Fruit fly (Drosophila melanogaster): ENCODE measurements around the gene Septin2.

Septin2 gene

DNA sequence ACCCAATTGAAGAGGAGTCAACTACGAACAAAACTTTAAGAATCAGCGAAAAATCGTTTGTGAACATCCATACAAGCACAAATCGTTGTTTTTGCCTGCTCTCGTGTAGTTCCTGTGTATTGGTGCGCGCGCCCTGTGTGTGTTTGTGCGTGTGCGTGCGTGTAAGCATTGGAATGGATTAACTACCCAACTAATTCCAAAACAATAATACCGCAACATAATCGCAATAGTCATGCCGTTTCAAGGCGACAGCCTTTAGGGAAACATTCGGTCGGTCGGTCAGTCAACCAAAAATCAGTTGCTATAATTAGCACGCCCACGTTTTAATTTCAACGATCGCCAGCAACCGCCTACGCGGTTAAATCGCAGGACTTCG lies 5.3 kb upstream of the Septin2 start:
- TF ChIP-seq topi (GFP tag; optimal IDR thresholded peaks at IDR 0.05) (no peak), Ets21C (GFP tag; optimal IDR thresholded peaks at IDR 0.05) (no peak), CG11294 (GFP tag; IDR thresholded peaks at IDR 0.05) (no peak), CG8119 (GFP tag; IDR thresholded peaks at IDR 0.05) (0 out of 3 replicates have a peak, but pooled peaks have one; percentile 14), CG6163 (GFP tag; IDR thresholded peaks at IDR 0.05) (no peak), Hr4 (GFP tag; optimal IDR thresholded peaks at IDR 0.05) (no peak), svp (GFP tag) (peak; percentile 62), cyc (GFP tag; optimal IDR thresholded peaks at IDR 0.05) (no peak), pdm3 (GFP tag; optimal IDR thresholded peaks at IDR 0.05) (no peak)

DNA sequence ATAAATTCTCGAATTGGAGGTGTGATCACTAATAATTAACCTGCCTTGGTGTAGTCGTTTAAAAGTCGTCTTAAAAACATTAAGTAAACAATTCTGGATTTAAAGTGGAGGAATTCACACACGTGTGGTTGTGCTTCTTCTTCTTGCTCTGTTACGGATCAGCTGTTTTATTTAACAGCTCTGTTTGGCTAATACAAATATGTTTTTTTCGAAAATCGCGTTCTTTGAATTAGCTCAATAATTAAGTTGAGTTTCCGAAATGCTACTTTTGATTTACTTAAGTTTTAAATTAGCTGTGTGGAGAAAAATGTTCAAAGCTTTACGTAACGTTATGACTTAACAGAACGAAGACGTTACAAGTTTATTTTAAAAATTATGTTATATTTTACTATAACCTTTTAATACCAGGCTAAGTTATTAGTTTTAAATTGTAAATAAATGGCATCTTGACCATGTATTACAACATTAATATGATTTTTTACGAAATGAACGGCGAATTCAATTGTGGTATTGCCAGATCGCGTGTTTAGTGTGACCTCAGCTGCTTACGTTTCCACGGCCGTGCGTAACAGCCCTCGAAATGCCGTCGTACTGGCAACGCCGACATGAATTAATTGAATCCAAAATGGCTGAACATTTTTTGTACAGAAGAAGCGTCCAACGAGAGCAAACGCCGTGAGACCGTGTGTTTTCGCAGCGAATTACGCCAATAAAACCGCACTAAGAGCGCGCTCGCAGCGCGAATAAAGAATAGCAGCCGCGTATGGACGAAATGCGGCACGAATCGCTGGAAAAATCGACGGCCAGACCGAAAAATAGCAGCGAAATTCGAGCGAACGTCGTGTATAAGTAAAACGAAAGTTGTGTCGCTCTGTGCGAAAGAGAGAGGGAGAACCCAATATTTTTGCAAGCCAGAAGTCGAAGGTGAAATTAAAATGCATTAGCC lies 4.6 kb upstream of the Septin2 start, which contains the start of the genes Pus1 and bon:
Pus1 (minus strand) TSS at position 155 of the 946 bp plus-strand sequence.
bon (plus strand) TSS at position 623 of the 946 bp plus-strand sequence.
- peak in 1 of 2 experiments; percentile 6 for TF ChIP-seq ss (GFP tag; optimal IDR thresholded peaks at IDR 0.05)
- no peak for TF ChIP-seq CG4318 (GFP tag; optimal IDR thresholded peaks at IDR 0.05)
- peak; percentile 53 for TF ChIP-seq lz (GFP tag; optimal IDR thresholded peaks at IDR 0.05)
- peak; percentile 33 for TF ChIP-seq CG3032 (tag; optimal IDR thresholded peaks at IDR 0.05)
- no peak for TF ChIP-seq vri (GFP tag; optimal IDR thresholded peaks at IDR 0.05)
- peak; percentile 1 for TF ChIP-seq Eip75B (GFP tag; optimal IDR thresholded peaks at IDR 0.05)
- TF ChIP-seq fkh (GFP tag; optimal IDR thresholded peaks at IDR 0.05) = peak; percentile 57
- TF ChIP-seq CG31627 (GFP tag; optimal IDR thresholded peaks at IDR 0.05) = peak; percentile 30
- TF ChIP-seq esn (GFP tag; optimal IDR thresholded peaks at IDR 0.05) = peak; percentile 36
- peak; percentile 12 for TF ChIP-seq acj6 (GFP tag; optimal IDR thresholded peaks at IDR 0.05)
- TF ChIP-seq Sox102F (GFP tag; optimal IDR thresholded peaks at IDR 0.05) = peak; percentile 24
- TF ChIP-seq CG1621 (tag; optimal IDR thresholded peaks at IDR 0.05) = peak; percentile 58
- peak; percentile 26 for TF ChIP-seq Hr39 (GFP tag; optimal IDR thresholded peaks at IDR 0.05)
- peak; percentile 73 for TF ChIP-seq svp (GFP tag)
- peak; percentile 46 for TF ChIP-seq Blimp-1 (GFP tag; optimal IDR thresholded peaks at IDR 0.05)
- peak; percentile 65 for TF ChIP-seq Eip78C (GFP tag)
- peak; percentile 3 for TF ChIP-seq topi (GFP tag; optimal IDR thresholded peaks at IDR 0.05)
- TF ChIP-seq cyc (GFP tag; optimal IDR thresholded peaks at IDR 0.05) = peak; percentile 27
- no peak for TF ChIP-seq CG34406 (GFP tag; optimal IDR thresholded peaks at IDR 0.05)
- TF ChIP-seq CG3919 (GFP tag; optimal IDR thresholded peaks at IDR 0.05) = peak; percentile 19
- TF ChIP-seq eg (GFP tag; IDR thresholded peaks at IDR 0.05) = 0 out of 3 replicates have a peak, but pooled peaks have one; percentile 14
- TF ChIP-seq CG8119 (GFP tag; IDR thresholded peaks at IDR 0.05) = no peak
- no peak for TF ChIP-seq salr (GFP tag; optimal IDR thresholded peaks at IDR 0.05)
- no peak for TF ChIP-seq Lpt (GFP tag; optimal IDR thresholded peaks at IDR 0.05)
- TF ChIP-seq Smox (GFP tag; optimal IDR thresholded peaks at IDR 0.05) = peak; percentile 16
- peak; percentile 12 for TF ChIP-seq pdm3 (GFP tag; optimal IDR thresholded peaks at IDR 0.05)
- no peak for TF ChIP-seq CG32006 (GFP tag; optimal IDR thresholded peaks at IDR 0.05)
- TF ChIP-seq spab (GFP tag; optimal IDR thresholded peaks at IDR 0.05) = no peak

DNA sequence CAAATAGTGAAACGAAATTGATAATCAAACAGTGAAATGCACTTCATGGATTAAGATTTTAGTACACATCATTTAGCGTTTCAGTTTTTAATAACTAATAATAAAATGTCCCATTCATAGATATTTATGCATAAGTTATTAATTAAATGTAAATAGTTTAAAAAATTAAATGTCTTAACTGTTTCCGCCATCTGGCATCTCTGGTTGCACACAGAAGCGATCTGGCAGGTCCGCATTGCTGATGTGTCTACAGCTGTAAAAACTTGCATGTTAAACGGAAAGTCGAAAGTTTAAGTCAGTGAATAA lies 277 bp upstream of the Septin2 start, which contains the start of gene Srp72:
Srp72 (plus strand) TSS at position 232 of the 306 bp plus-strand sequence.
- TF ChIP-seq topi (GFP tag; optimal IDR thresholded peaks at IDR 0.05) = peak; percentile 45
- no peak for TF ChIP-seq salr (GFP tag; optimal IDR thresholded peaks at IDR 0.05)
- TF ChIP-seq CG10669 (GFP tag; optimal IDR thresholded peaks at IDR 0.05) = peak; percentile 41
- no peak for TF ChIP-seq fd85E (GFP tag; optimal IDR thresholded peaks at IDR 0.05)
- no peak for TF ChIP-seq CG6854 (GFP tag; optimal IDR thresholded peaks at IDR 0.05)
- peak; percentile 54 for TF ChIP-seq CG8319 (GFP tag; optimal IDR thresholded peaks at IDR 0.05)
- peak; percentile 6 for TF ChIP-seq CG6792 (GFP tag; optimal IDR thresholded peaks at IDR 0.05)
- TF ChIP-seq CG3032 (tag; optimal IDR thresholded peaks at IDR 0.05) = peak; percentile 28
- no peak for TF ChIP-seq dac (GFP tag; optimal IDR thresholded peaks at IDR 0.05)
- TF ChIP-seq Ets21C (GFP tag; optimal IDR thresholded peaks at IDR 0.05) = peak; percentile 0
- no peak for TF ChIP-seq net (GFP tag; optimal IDR thresholded peaks at IDR 0.05)
- peak; percentile 58 for TF ChIP-seq acj6 (GFP tag; optimal IDR thresholded peaks at IDR 0.05)
- no peak for TF ChIP-seq CG16779 (tag; optimal IDR thresholded peaks at IDR 0.05)
- no peak for TF ChIP-seq Hr38 (GFP tag; optimal IDR thresholded peaks at IDR 0.05)
- TF ChIP-seq lz (GFP tag; optimal IDR thresholded peaks at IDR 0.05) = peak; percentile 55
- TF ChIP-seq Gug (GFP tag; IDR thresholded peaks at IDR 0.05) = peak; percentile 36; the same call in 1 of the 2 replicates
- no peak for TF ChIP-seq dsx (GFP tag; optimal IDR thresholded peaks at IDR 0.05; ENCODE audit: poor library complexity, severe bottlenecking)
- TF ChIP-seq CG4318 (GFP tag; optimal IDR thresholded peaks at IDR 0.05) = no peak
- TF ChIP-seq CG10631 (GFP tag; optimal IDR thresholded peaks at IDR 0.05) = peak; percentile 48
- peak; percentile 35 for TF ChIP-seq Lpt (GFP tag; optimal IDR thresholded peaks at IDR 0.05)
- TF ChIP-seq ss (GFP tag; optimal IDR thresholded peaks at IDR 0.05) = peak in 1 of 2 experiments; percentile 15
- TF ChIP-seq eg (GFP tag; IDR thresholded peaks at IDR 0.05) = peak; percentile 49; the same call in 1 of the 3 replicates
- TF ChIP-seq pdm3 (GFP tag; optimal IDR thresholded peaks at IDR 0.05) = peak; percentile 55
- peak; percentile 59 for TF ChIP-seq Hr4 (GFP tag; optimal IDR thresholded peaks at IDR 0.05)
- peak; percentile 56 for TF ChIP-seq achi (GFP tag; optimal IDR thresholded peaks at IDR 0.05)
